Worm (Caenorhabditis elegans) whole organism, early embryonic: ENCODE data around the gene clc-6.

Source experiments
- B0310.2 ChIP-seq: sonication (generic microtip); optimal IDR thresholded peaks from 2 replicates; lab custom pipeline; 2016; ENCODE audit warnings: mild to moderate bottlenecking, missing genetic modification characterization, missing compliant biosample characterization
- aly-1 ChIP-seq: sonication (generic microtip); optimal IDR thresholded peaks from 2 replicates; lab custom pipeline; 2016; ENCODE audit warnings: missing genetic modification characterization, missing compliant biosample characterization
- ceh-13 ChIP-seq: fragments of 200-800 bp; sonication (Bioruptor generic); optimal IDR thresholded peaks from 2 replicates; lab custom pipeline; 2018; ENCODE audit warnings: mild to moderate bottlenecking, missing genetic modification characterization, missing compliant biosample characterization
- ets-7 ChIP-seq: sonication (generic microtip); optimal IDR thresholded peaks from 2 replicates; lab custom pipeline; 2016; ENCODE audit warnings: missing genotype, missing genetic modification characterization, missing compliant biosample characterization
- scrt-1 ChIP-seq: fragments of 200-800 bp; sonication (Bioruptor generic); IDR thresholded peaks from 2 replicates; pipeline ENCODE4 v1.3.6; 2022; ENCODE audit warnings: missing genetic modification characterization, missing compliant biosample characterization
- tbx-11 ChIP-seq: fragments of 200-800 bp; sonication (Bioruptor generic); IDR thresholded peaks from 2 replicates; pipeline ENCODE4 v1.3.6; 2022; ENCODE audit warnings: missing genetic modification characterization, missing compliant biosample characterization

DNA sequence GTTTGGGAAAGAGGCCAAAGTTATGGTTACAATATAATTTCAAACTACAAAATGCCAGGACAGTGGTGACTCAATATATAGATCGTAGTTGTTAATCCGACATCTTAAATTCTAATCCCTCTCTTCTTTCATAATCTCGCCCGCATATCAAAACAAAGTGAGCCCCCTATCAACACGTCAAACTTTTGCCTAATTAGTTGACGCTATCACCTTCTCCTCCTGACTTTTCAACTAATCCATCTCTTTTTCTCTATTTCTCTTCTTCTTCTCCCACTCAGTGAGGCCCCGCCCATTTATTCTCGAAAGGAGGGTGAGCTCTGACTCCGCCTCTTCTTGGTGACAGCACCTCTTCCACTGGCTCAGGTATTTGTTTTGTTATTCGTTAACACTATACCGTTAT lies 15.3 kb upstream of the clc-6 start:
- no peak for TF ChIP-seq ceh-13 (GFP tag; lab: Kevin White, UChicago)
- TF ChIP-seq B0310.2 (tag; lab: Kevin White, UChicago) = no peak
- no peak for TF ChIP-seq scrt-1 (GFP tag; lab: Robert Waterston, UW)
- no peak for TF ChIP-seq aly-1 (tag; lab: Kevin White, UChicago)
- TF ChIP-seq ets-7 (tag; lab: Kevin White, UChicago) = no peak
- no peak for TF ChIP-seq tbx-11 (GFP tag; lab: Robert Waterston, UW)
